Worm (Caenorhabditis elegans): ENCODE measurements around the gene prmt-1.

ce11 chrV:20276923-20277322 lies 7.4 kb upstream of the prmt-1 start:
- no peak for TF ChIP-seq unc-42 (tag; optimal IDR thresholded peaks at IDR 0.05)
- TF ChIP-seq unc-55 (GFP tag; optimal IDR thresholded peaks at IDR 0.05), result no peak
- TF ChIP-seq npax-4 (tag; optimal IDR thresholded peaks at IDR 0.05), result no peak

All from whole organism, late embryonic.